Fruit fly (Drosophila melanogaster) whole organism, adult: Measurements from ENCODE around the gene CG32440.

Experiments
- CG11617 ChIP-seq: fragments of 200-800 bp; sonication (Bioruptor generic); optimal IDR thresholded peaks from 2 replicates; lab custom pipeline; 2017; ENCODE audit warnings: mild to moderate bottlenecking, missing biosample characterization, missing genetic modification reagents, missing genetic modification characterization
- CG14711 ChIP-seq: fragments of 200-800 bp; sonication (Bioruptor generic); optimal IDR thresholded peaks from 2 replicates; lab custom pipeline; 2018; ENCODE audit warnings: missing biosample characterization, mild to moderate bottlenecking, missing genetic modification characterization, moderate library complexity
- CG33017 ChIP-seq: fragments of 200-800 bp; sonication (Bioruptor generic); optimal IDR thresholded peaks from 2 replicates; lab custom pipeline; 2018; ENCODE audit warnings: missing biosample characterization, mild to moderate bottlenecking, missing genetic modification characterization, moderate library complexity
- CG5204 ChIP-seq: fragments of 200-800 bp; sonication (Bioruptor generic); optimal IDR thresholded peaks from 2 replicates; lab custom pipeline; 2016; ENCODE audit warnings: missing biosample characterization, missing genetic modification characterization
- CG7045 ChIP-seq: fragments of 200-800 bp; sonication (Bioruptor generic); optimal IDR thresholded peaks from 2 replicates; lab custom pipeline; 2017; ENCODE audit warnings: missing biosample characterization, mild to moderate bottlenecking, missing genetic modification characterization
- Clk ChIP-seq: fragments of 200-800 bp; sonication (Bioruptor generic); optimal IDR thresholded peaks from 2 replicates; lab custom pipeline; 2017; ENCODE audit warnings: missing biosample characterization, missing genetic modification characterization
- Hr96 ChIP-seq: fragments of 200-800 bp; sonication (Bioruptor generic); optimal IDR thresholded peaks from 2 replicates; lab custom pipeline; 2016; ENCODE audit warnings: missing biosample characterization, missing genetic modification characterization
- Mnt ChIP-seq: fragments of 200-800 bp; sonication (Bioruptor generic); optimal IDR thresholded peaks from 2 replicates; lab custom pipeline; 2016; ENCODE audit warnings: missing biosample characterization, mild to moderate bottlenecking, missing genetic modification characterization
- cnc ChIP-seq, 2 experiments: fragments of >200 bp; optimal IDR thresholded peaks; 2 replicates each; lab custom pipeline; 2017
- kay ChIP-seq: fragments of 200-800 bp; sonication (Bioruptor generic); peaks from one replicate; lab custom pipeline; 2016; ENCODE audit warnings: missing biosample characterization, missing genetic modification characterization, borderline replicate concordance
- pad ChIP-seq: fragments of 200-800 bp; sonication (Bioruptor generic); optimal IDR thresholded peaks from 3 replicates; lab custom pipeline; 2017; ENCODE audit warnings: missing biosample characterization, missing genetic modification characterization, mild to moderate bottlenecking, moderate library complexity, missing genetic modification reagents

dm6 chr3L:21406638-21407037 is 46.7 kb downstream of the CG32440 start, which contains the start of gene sa:
- TF ChIP-seq CG11617 (no peak), CG33017 (tag; lab: Kevin White, UChicago) (no peak), Hr96 (GFP tag; lab: Kevin White, UChicago) (no peak), kay (no peak), Mnt (GFP tag; lab: Kevin White, UChicago) (no peak), CG7045 (GFP tag; lab: Kevin White, UChicago) (no peak), CG5204 (GFP tag; lab: Kevin White, UChicago) (no peak), cnc (optimal IDR thresholded peaks at IDR 0.05; lab: Kevin White, UChicago) (no peak), pad (GFP tag; lab: Kevin White, UChicago) (no peak), CG14711 (tag; lab: Kevin White, UChicago) (no peak), Clk (GFP tag; lab: Kevin White, UChicago) (no peak)
